Worm (Caenorhabditis elegans) whole organism, young adult: Measurements from ENCODE around the gene lap-1.

Experiments
- B0336.3 ChIP-seq: fragments of 200-800 bp; sonication (Bioruptor generic); IDR thresholded peaks from 2 replicates; pipeline ENCODE4 v1.3.6; 2022; ENCODE audit warnings: missing genetic modification characterization, missing compliant biosample characterization
- D2030.7 ChIP-seq: fragments of 200-800 bp; sonication (Bioruptor generic); IDR thresholded peaks from 2 replicates; pipeline ENCODE4 v1.3.6; 2022; ENCODE audit warnings: missing genetic modification reagents, missing genetic modification characterization, missing compliant biosample characterization
- F10E7.11 ChIP-seq: sonication (generic microtip); optimal IDR thresholded peaks from 2 replicates; lab custom pipeline; 2017; ENCODE audit warnings: mild to moderate bottlenecking, missing genetic modification characterization, moderate library complexity, missing compliant biosample characterization
- F23B12.7 ChIP-seq: sonication (generic microtip); optimal IDR thresholded peaks from 2 replicates; lab custom pipeline; 2017; ENCODE audit warnings: missing genetic modification characterization, mild to moderate bottlenecking, missing compliant biosample characterization, antibody characterized with exemption, moderate library complexity; ENCODE audit not compliant: insufficient read depth
- F33H1.4 ChIP-seq: fragments of 200-800 bp; sonication (Bioruptor generic); IDR thresholded peaks from 2 replicates; pipeline ENCODE4 v1.3.6; 2022; ENCODE audit warnings: missing genetic modification reagents, missing genetic modification characterization, missing compliant biosample characterization
- K11D2.4 ChIP-seq: fragments of 200-800 bp; sonication (Bioruptor generic); IDR thresholded peaks from 2 replicates; pipeline ENCODE4 v1.3.6; 2022; ENCODE audit warnings: missing genetic modification reagents, missing genetic modification characterization, missing compliant biosample characterization
- K12H6.12 ChIP-seq: fragments of 200-800 bp; sonication (Bioruptor generic); optimal IDR thresholded peaks from 2 replicates; lab custom pipeline; 2018; ENCODE audit warnings: mild to moderate bottlenecking, missing genetic modification characterization, missing compliant biosample characterization
- Y53F4B.3 ChIP-seq: fragments of 200-800 bp; sonication (Bioruptor generic); IDR thresholded peaks from 2 replicates; pipeline ENCODE4 v1.3.6; 2022; ENCODE audit warnings: missing genetic modification reagents, missing genetic modification characterization, missing compliant biosample characterization
- Y56A3A.18 ChIP-seq: fragments of 200-800 bp; sonication (Bioruptor generic); IDR thresholded peaks from 2 replicates; pipeline ENCODE4 v1.3.6; 2022; ENCODE audit warnings: missing genetic modification reagents, missing genetic modification characterization, missing compliant biosample characterization
- aptf-2 ChIP-seq: fragments of 200-800 bp; sonication (Bioruptor generic); conservative IDR thresholded peaks from 2 replicates; pipeline ENCODE4 v1.3.6; 2022; ENCODE audit warnings: missing genetic modification reagents, missing genetic modification characterization, missing compliant biosample characterization
- attf-5 ChIP-seq: fragments of 200-800 bp; sonication (Bioruptor generic); optimal IDR thresholded peaks from 2 replicates; lab custom pipeline; 2018; ENCODE audit warnings: mild to moderate bottlenecking, missing genetic modification characterization, missing compliant biosample characterization
- cebp-1 ChIP-seq, 2 experiments: fragments of 200-800 bp in 1 of 2; sonication (Bioruptor generic) in 1 of 2; sonication (generic microtip) in 1 of 2; IDR thresholded peaks in 1 of 2; optimal IDR thresholded peaks in 1 of 2; 2 replicates each; pipeline versions ENCODE4 v1.3.6 to Lab custom; 2017 to 2022; ENCODE audit warnings: missing compliant biosample characterization in 2 of 2, missing genetic modification characterization in 2 of 2, mild to moderate bottlenecking in 1 of 2, missing genetic modification reagents in 1 of 2, moderate library complexity in 1 of 2
- ceh-100 ChIP-seq: fragments of 200-800 bp; sonication (Bioruptor generic); IDR thresholded peaks from 2 replicates; pipeline ENCODE4 v1.3.6; 2022; ENCODE audit warnings: missing genetic modification reagents, missing genetic modification characterization, missing compliant biosample characterization
- ceh-79 ChIP-seq: sonication (generic microtip); optimal IDR thresholded peaks from 2 replicates; lab custom pipeline; 2017; ENCODE audit warnings: mild to moderate bottlenecking, missing genetic modification characterization, missing compliant biosample characterization
- dox-1 ChIP-seq: fragments of 200-800 bp; sonication (Bioruptor generic); IDR thresholded peaks from 2 replicates; pipeline ENCODE4 v1.3.6; 2022; ENCODE audit warnings: missing genetic modification reagents, missing genetic modification characterization, missing compliant biosample characterization
- egl-18 ChIP-seq: fragments of 200-800 bp; sonication (Bioruptor generic); IDR thresholded peaks from 2 replicates; pipeline ENCODE4 v1.3.6; 2022; ENCODE audit warnings: missing genetic modification reagents, missing genetic modification characterization, missing compliant biosample characterization
- egrh-3 ChIP-seq: fragments of 200-800 bp; sonication (Bioruptor generic); IDR thresholded peaks from 2 replicates; pipeline ENCODE4 v1.3.6; 2022; ENCODE audit warnings: missing genetic modification reagents, missing genetic modification characterization, missing compliant biosample characterization
- hmg-1.2 ChIP-seq: fragments of 200-800 bp; sonication (Bioruptor generic); IDR thresholded peaks from 2 replicates; pipeline ENCODE4 v1.3.6; 2022; ENCODE audit warnings: missing genetic modification reagents, missing genetic modification characterization, missing compliant biosample characterization
- hmg-20 ChIP-seq: fragments of 200-800 bp; sonication (Bioruptor generic); IDR thresholded peaks from 2 replicates; pipeline ENCODE4 v1.3.6; 2022; ENCODE audit warnings: missing genetic modification reagents, missing genetic modification characterization, missing compliant biosample characterization
- lin-35 ChIP-seq, 3 experiments: fragments of 150-350 bp in 2 of 3; sonication (generic microtip) in 1 of 3; optimal IDR thresholded peaks; 2 replicates each; lab custom pipeline; 2014 to 2018; ENCODE audit warnings: missing biosample characterization in 3 of 3, missing genetic modification characterization in 3 of 3, missing genetic modification reagents in 3 of 3
- lin-40 ChIP-seq: sonication (generic microtip); optimal IDR thresholded peaks from 2 replicates; lab custom pipeline; 2016; ENCODE audit warnings: missing genetic modification characterization, mild to moderate bottlenecking, missing compliant biosample characterization, missing genotype, missing genetic modification reagents
- lin-54 ChIP-seq: fragments of 200-800 bp; sonication (Bioruptor generic); optimal IDR thresholded peaks from 2 replicates; lab custom pipeline; 2018; ENCODE audit warnings: mild to moderate bottlenecking, missing genetic modification characterization, missing compliant biosample characterization
- madf-10 ChIP-seq: sonication (generic microtip); optimal IDR thresholded peaks from 2 replicates; lab custom pipeline; 2016; ENCODE audit warnings: mild to moderate bottlenecking, missing genetic modification characterization, missing compliant biosample characterization
- madf-8 ChIP-seq: fragments of 200-800 bp; sonication (Bioruptor generic); conservative IDR thresholded peaks from 2 replicates; pipeline ENCODE4 v1.3.6; 2022; ENCODE audit warnings: missing genetic modification reagents, missing genetic modification characterization, missing compliant biosample characterization
- nfya-1 ChIP-seq: sonication (generic microtip); optimal IDR thresholded peaks from 2 replicates; lab custom pipeline; 2017; ENCODE audit warnings: antibody characterized with exemption, missing compliant biosample characterization, missing genetic modification characterization, borderline replicate concordance; ENCODE audit not compliant: insufficient read depth
- nhr-27 ChIP-seq: fragments of 200-800 bp; sonication (Bioruptor generic); optimal IDR thresholded peaks from 2 replicates; lab custom pipeline; 2018; ENCODE audit warnings: mild to moderate bottlenecking, missing genetic modification characterization, moderate library complexity, missing compliant biosample characterization
- nhr-80 ChIP-seq: sonication (generic microtip); optimal IDR thresholded peaks from 2 replicates; lab custom pipeline; 2016; ENCODE audit warnings: missing genetic modification characterization, missing compliant biosample characterization
- nhr-90 ChIP-seq: sonication (generic microtip); optimal IDR thresholded peaks from 2 replicates; lab custom pipeline; 2016; ENCODE audit warnings: missing genotype, mild to moderate bottlenecking, missing genetic modification characterization, missing compliant biosample characterization
- pbrm-1 ChIP-seq: fragments of 200-800 bp; sonication (Bioruptor generic); IDR thresholded peaks from 2 replicates; pipeline ENCODE4 v1.3.6; 2022; ENCODE audit warnings: missing genetic modification reagents, missing genetic modification characterization, missing compliant biosample characterization
- sea-2 ChIP-seq: fragments of 200-800 bp; sonication (Bioruptor generic); IDR thresholded peaks from 2 replicates; pipeline ENCODE4 v1.3.6; 2022; ENCODE audit warnings: missing genetic modification characterization, missing compliant biosample characterization
- snpc-1.1 ChIP-seq: sonication (generic microtip); optimal IDR thresholded peaks from 2 replicates; lab custom pipeline; 2017; ENCODE audit warnings: missing genetic modification characterization, mild to moderate bottlenecking, missing compliant biosample characterization, antibody characterized with exemption, moderate library complexity, missing genotype, missing genetic modification reagents; ENCODE audit not compliant: insufficient read depth
- snpc-1.3 ChIP-seq: sonication (generic microtip); optimal IDR thresholded peaks from 2 replicates; lab custom pipeline; 2017; ENCODE audit warnings: missing genetic modification characterization, mild to moderate bottlenecking, missing compliant biosample characterization, antibody characterized with exemption, moderate library complexity, missing genotype, missing genetic modification reagents; ENCODE audit not compliant: insufficient read depth
- somi-1 ChIP-seq: fragments of 200-800 bp; sonication (Bioruptor generic); optimal IDR thresholded peaks from 2 replicates; lab custom pipeline; 2018; ENCODE audit warnings: mild to moderate bottlenecking, missing genetic modification characterization, missing compliant biosample characterization
- tbp1 ChIP-seq: fragments of 200-800 bp; sonication (Bioruptor generic); optimal IDR thresholded peaks from 2 replicates; lab custom pipeline; 2018; ENCODE audit warnings: mild to moderate bottlenecking, missing genetic modification characterization, missing compliant biosample characterization
- zfh-2 ChIP-seq: fragments of 200-800 bp; sonication (Bioruptor generic); conservative IDR thresholded peaks from 2 replicates; pipeline ENCODE4 v1.3.6; 2022; ENCODE audit warnings: missing genetic modification reagents, missing genetic modification characterization, missing compliant biosample characterization
- ztf-18 ChIP-seq: sonication (generic microtip); optimal IDR thresholded peaks from 2 replicates; lab custom pipeline; 2016; ENCODE audit warnings: missing genotype, mild to moderate bottlenecking, missing genetic modification characterization, missing compliant biosample characterization
- ztf-22 ChIP-seq: fragments of 200-800 bp; sonication (Bioruptor generic); optimal IDR thresholded peaks from 2 replicates; lab custom pipeline; 2018; ENCODE audit warnings: mild to moderate bottlenecking, missing genetic modification characterization, moderate library complexity, missing compliant biosample characterization
- ztf-25 ChIP-seq: fragments of 200-800 bp; sonication (Bioruptor generic); IDR thresholded peaks from 2 replicates; pipeline ENCODE4 v1.3.6; 2022; ENCODE audit warnings: missing genetic modification reagents, missing genetic modification characterization, missing compliant biosample characterization
- ztf-28 ChIP-seq: fragments of 200-800 bp; sonication (Bioruptor generic); IDR thresholded peaks from 2 replicates; pipeline ENCODE4 v1.3.6; 2022; ENCODE audit warnings: missing genetic modification reagents, missing genetic modification characterization, missing compliant biosample characterization

Gene lap-1

DNA sequence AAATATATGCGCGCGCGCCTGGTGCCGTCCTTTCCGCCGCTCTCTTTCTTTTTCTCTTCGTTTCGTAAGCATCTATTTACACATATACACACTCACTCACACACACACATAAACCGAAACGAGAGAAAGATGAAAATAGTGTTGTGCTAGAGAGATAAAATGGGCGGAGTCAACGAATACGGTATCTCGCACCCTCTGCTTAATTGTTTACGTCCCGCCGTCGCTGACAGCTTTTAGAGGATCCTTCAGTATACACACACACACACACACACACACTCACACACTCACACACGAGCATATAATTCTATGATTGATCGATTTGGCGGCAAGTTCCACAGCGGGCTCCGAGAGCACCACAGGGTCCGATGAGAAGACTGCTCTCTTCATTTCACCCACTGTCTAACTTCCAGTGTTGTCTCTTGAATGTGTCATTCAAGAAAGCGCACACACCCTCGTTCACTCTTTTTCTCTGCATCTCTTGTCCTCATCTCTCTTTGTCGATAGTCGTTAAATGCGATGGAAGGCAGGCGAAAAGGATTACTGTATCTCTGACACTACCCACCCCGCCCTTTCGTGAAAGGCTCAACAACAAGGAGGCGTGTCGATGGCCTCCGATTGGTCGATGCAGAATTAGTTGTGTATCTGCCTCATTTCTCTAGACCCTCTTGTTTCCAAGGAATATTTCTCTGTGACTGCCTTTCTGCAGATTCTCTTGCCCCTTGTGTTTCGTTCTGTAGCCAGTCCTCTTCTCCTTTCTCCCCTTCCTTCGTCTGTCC, 15.7 kb upstream of the lap-1 start (continued):
- TF ChIP-seq Y53F4B.3 (GFP tag; lab: Robert Waterston, UW) (no peak), ceh-79 (tag; lab: Kevin White, UChicago) (peak; percentile 63), F10E7.11 (tag; lab: Kevin White, UChicago) (peak; percentile 45), ztf-22 (GFP tag; lab: Kevin White, UChicago) (peak; percentile 13), nhr-27 (no peak), nfya-1 (tag; lab: Kevin White, UChicago) (no peak), aptf-2 (GFP tag; lab: Robert Waterston, UW) (no peak), snpc-1.1 (tag; lab: Kevin White, UChicago) (peak; percentile 22), pbrm-1 (peak; percentile 34; the same call in 1 of the 2 replicates), K12H6.12 (peak; percentile 99)

DNA sequence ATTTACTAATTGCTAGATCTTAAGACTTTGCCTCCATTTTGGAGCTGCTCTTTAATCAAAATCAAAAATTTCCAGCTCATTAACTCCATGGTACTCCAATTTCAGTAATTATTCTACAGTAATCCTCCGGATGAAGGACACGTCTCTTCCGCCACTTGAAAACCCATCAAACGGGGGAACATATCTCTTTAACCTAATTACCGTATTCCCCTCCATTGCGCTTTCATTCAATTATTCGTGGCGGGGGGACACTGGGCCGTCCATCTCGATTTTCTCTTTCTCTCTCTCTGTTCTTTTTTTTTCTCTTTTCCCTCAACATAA, 15.1 kb upstream of the lap-1 start:
- TF ChIP-seq ztf-25 (GFP tag; lab: Robert Waterston, UW) (no peak), nfya-1 (tag; lab: Kevin White, UChicago) (no peak), D2030.7 (GFP tag; lab: Robert Waterston, UW) (no peak), ztf-18 (tag; lab: Kevin White, UChicago) (no peak), nhr-90 (tag; lab: Kevin White, UChicago) (no peak), madf-8 (GFP tag; lab: Robert Waterston, UW) (no peak), sea-2 (GFP tag; lab: Robert Waterston, UW) (no peak), snpc-1.1 (tag; lab: Kevin White, UChicago) (no peak), ztf-28 (GFP tag; lab: Robert Waterston, UW) (no peak)

DNA sequence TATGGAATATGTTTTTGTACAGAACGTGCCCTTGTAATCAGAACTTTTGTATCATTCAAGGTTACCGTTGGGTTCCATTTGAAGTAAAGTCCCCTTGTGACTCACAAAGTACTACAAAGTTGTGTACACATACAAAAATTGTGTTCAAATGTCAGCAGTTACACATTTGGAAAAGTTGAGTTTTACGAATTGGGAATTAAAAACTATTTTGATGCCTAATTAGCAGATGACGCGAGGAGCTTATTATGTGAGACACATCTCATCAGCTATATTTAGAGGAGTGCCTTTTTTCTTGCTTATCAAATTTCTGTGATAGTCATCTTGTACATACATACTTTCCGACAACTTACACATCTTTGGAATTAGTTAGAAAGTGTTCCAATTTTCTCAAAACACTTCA, 11.8 kb upstream of the lap-1 start:
- TF ChIP-seq somi-1 (GFP tag; lab: Kevin White, UChicago) = no peak
- no peak for TF ChIP-seq hmg-20 (GFP tag; lab: Robert Waterston, UW)
- TF ChIP-seq, all 124 proteins: peak for 0

DNA sequence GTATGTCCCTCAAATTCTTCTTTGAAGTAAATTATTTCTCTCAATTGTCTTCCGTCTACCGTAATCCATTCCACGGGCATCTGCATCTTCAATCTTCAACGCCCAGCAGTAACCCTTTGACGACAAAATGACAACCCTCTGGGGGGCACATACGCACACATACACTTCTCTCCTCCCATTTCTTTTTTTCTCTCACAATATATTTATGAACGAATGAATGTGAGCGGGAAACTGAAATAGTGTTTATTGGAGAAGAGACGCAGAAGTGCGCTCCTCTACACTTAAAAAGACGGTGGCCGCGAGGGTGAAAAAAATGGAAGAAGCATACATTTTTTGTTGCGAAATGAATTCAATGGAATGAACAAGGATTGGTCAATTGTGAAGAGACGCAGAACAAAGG, 10.2 kb upstream of the lap-1 start:
- TF ChIP-seq zfh-2 (GFP tag; lab: Robert Waterston, UW) (no peak), snpc-1.3 (tag; lab: Kevin White, UChicago) (peak; percentile 11), ztf-18 (tag; lab: Kevin White, UChicago) (peak; percentile 62), K11D2.4 (GFP tag; lab: Robert Waterston, UW) (0 out of 2 replicates have a peak, but pooled peaks have one; percentile 25), hmg-1.2 (GFP tag; lab: Robert Waterston, UW) (peak; percentile 78), cebp-1 (GFP tag; IDR thresholded peaks at IDR 0.05; lab: Robert Waterston, UW) (peak; percentile 90), cebp-1 (tag; optimal IDR thresholded peaks at IDR 0.05; lab: Kevin White, UChicago) (peak; percentile 94), lin-35 (GFP tag; optimal IDR thresholded peaks at IDR 0.05; lab: Kevin White, UChicago) (peak in 1 of 3 experiments; percentile 48), Y56A3A.18 (GFP tag; lab: Robert Waterston, UW) (0 out of 2 replicates have a peak, but pooled peaks have one; percentile 48), B0336.3 (GFP tag; lab: Robert Waterston, UW) (peak; percentile 47; the same call in 1 of the 2 replicates), nhr-80 (tag; lab: Kevin White, UChicago) (peak; percentile 96), F23B12.7 (tag; lab: Kevin White, UChicago) (peak; percentile 13), hmg-20 (GFP tag; lab: Robert Waterston, UW) (no peak), lin-54 (GFP tag; lab: Kevin White, UChicago) (peak; percentile 35), attf-5 (GFP tag; lab: Kevin White, UChicago) (peak; percentile 88), dox-1 (peak; percentile 80; the same call in 1 of the 2 replicates), egl-18 (GFP tag; lab: Robert Waterston, UW) (no peak), egrh-3 (GFP tag; lab: Robert Waterston, UW) (peak; percentile 23; the same call in 1 of the 2 replicates), ceh-100 (GFP tag; lab: Robert Waterston, UW) (no peak), tbp1 (GFP tag; lab: Kevin White, UChicago) (peak; percentile 37), madf-10 (tag; lab: Kevin White, UChicago) (peak; percentile 3), F33H1.4 (GFP tag; lab: Robert Waterston, UW) (no peak), lin-40 (tag; lab: Kevin White, UChicago) (peak; percentile 41)
